Fruit fly (Drosophila melanogaster) whole organism, prepupa: Measurements from ENCODE around the gene CG32298.

ENCODE experiments used
- CG10631 ChIP-seq: fragments of 200-800 bp; sonication (Bioruptor generic); optimal IDR thresholded peaks from 2 replicates; lab custom pipeline; 2016; ENCODE audit warnings: missing biosample characterization, missing genetic modification characterization
- CG10669 ChIP-seq: fragments of 200-800 bp; sonication (Bioruptor generic); optimal IDR thresholded peaks from 3 replicates; lab custom pipeline; 2018; ENCODE audit warnings: missing biosample characterization, mild to moderate bottlenecking, missing genetic modification characterization, moderate library complexity
- CG11294 ChIP-seq: fragments of 200-800 bp; sonication (Bioruptor generic); IDR thresholded peaks from 2 replicates; pipeline ENCODE4 v1.3.6; 2022; ENCODE audit warnings: missing biosample characterization, missing genetic modification characterization
- CG11762 ChIP-seq: fragments of 200-800 bp; sonication (Bioruptor generic); optimal IDR thresholded peaks from 3 replicates; lab custom pipeline; 2016; ENCODE audit warnings: missing biosample characterization, missing genetic modification characterization; ENCODE audit not compliant: insufficient read depth
- CG15336 ChIP-seq: fragments of 200-800 bp; sonication (Bioruptor generic); IDR thresholded peaks from 2 replicates; pipeline ENCODE4 v1.3.6; 2022; ENCODE audit warnings: missing biosample characterization, missing genetic modification characterization
- CG1621 ChIP-seq: fragments of 200-800 bp; sonication (Bioruptor generic); optimal IDR thresholded peaks from 3 replicates; lab custom pipeline; 2018; ENCODE audit warnings: missing biosample characterization, mild to moderate bottlenecking, missing genetic modification characterization
- CG16779 ChIP-seq: fragments of 200-800 bp; sonication (Bioruptor generic); optimal IDR thresholded peaks from 3 replicates; lab custom pipeline; 2017; ENCODE audit warnings: missing biosample characterization, mild to moderate bottlenecking, missing genetic modification characterization
- CG3032 ChIP-seq: fragments of 200-800 bp; optimal IDR thresholded peaks from 2 replicates; lab custom pipeline; 2019; ENCODE audit warnings: missing biosample characterization, mild to moderate bottlenecking, missing genetic modification characterization, moderate library complexity
- CG31627 ChIP-seq: fragments of 200-800 bp; sonication (Bioruptor generic); optimal IDR thresholded peaks from 3 replicates; lab custom pipeline; 2016; ENCODE audit warnings: missing biosample characterization, missing genetic modification characterization
- CG32006 ChIP-seq: fragments of 200-800 bp; sonication (Bioruptor generic); optimal IDR thresholded peaks from 3 replicates; lab custom pipeline; 2017; ENCODE audit warnings: missing biosample characterization, mild to moderate bottlenecking, missing genetic modification characterization
- CG34406 ChIP-seq: fragments of 200-800 bp; sonication (Bioruptor generic); optimal IDR thresholded peaks from 3 replicates; lab custom pipeline; 2016; ENCODE audit warnings: missing biosample characterization, missing genetic modification characterization
- CG3919 ChIP-seq: fragments of 200-800 bp; sonication (Bioruptor generic); optimal IDR thresholded peaks from 3 replicates; lab custom pipeline; 2016; ENCODE audit warnings: missing biosample characterization, missing genetic modification characterization
- CG4318 ChIP-seq: fragments of 200-800 bp; sonication (Bioruptor generic); optimal IDR thresholded peaks from 3 replicates; lab custom pipeline; 2017; ENCODE audit warnings: missing biosample characterization, mild to moderate bottlenecking, missing genetic modification characterization
- CG6163 ChIP-seq: fragments of 200-800 bp; sonication (Bioruptor generic); IDR thresholded peaks from 3 replicates; pipeline ENCODE4 v1.3.6; 2022; ENCODE audit warnings: missing biosample characterization, missing genetic modification characterization
- CG6276 ChIP-seq: fragments of 200-800 bp; sonication (Bioruptor generic); optimal IDR thresholded peaks from 2 replicates; lab custom pipeline; 2017; ENCODE audit warnings: missing biosample characterization, mild to moderate bottlenecking, missing genetic modification characterization
- CG6792 ChIP-seq: fragments of 200-800 bp; sonication (Bioruptor generic); optimal IDR thresholded peaks from 3 replicates; lab custom pipeline; 2016; ENCODE audit warnings: missing biosample characterization, missing genetic modification characterization
- CG6854 ChIP-seq: fragments of 200-800 bp; sonication (Bioruptor generic); optimal IDR thresholded peaks from 2 replicates; lab custom pipeline; 2017; ENCODE audit warnings: missing biosample characterization, mild to moderate bottlenecking, missing genetic modification characterization
- CG8119 ChIP-seq: fragments of 200-800 bp; sonication (Bioruptor generic); IDR thresholded peaks from 3 replicates; pipeline ENCODE4 v1.3.6; 2022; ENCODE audit warnings: missing biosample characterization, missing genetic modification characterization
- CG8319 ChIP-seq: fragments of 200-800 bp; sonication (Bioruptor generic); optimal IDR thresholded peaks from 3 replicates; lab custom pipeline; 2016; ENCODE audit warnings: missing biosample characterization, missing genetic modification characterization
- CG8632 ChIP-seq: fragments of 200-800 bp; sonication (Bioruptor generic); optimal IDR thresholded peaks from 3 replicates; lab custom pipeline; 2016; ENCODE audit warnings: missing biosample characterization, missing genetic modification characterization
- Eip75B ChIP-seq: fragments of 200-800 bp; sonication (Bioruptor generic); optimal IDR thresholded peaks from 3 replicates; lab custom pipeline; 2016; ENCODE audit warnings: missing biosample characterization, missing genetic modification characterization
- Eip93F ChIP-seq: fragments of 200-800 bp; sonication (Bioruptor generic); optimal IDR thresholded peaks from 2 replicates; lab custom pipeline; 2016; ENCODE audit warnings: missing biosample characterization, mild to moderate bottlenecking, missing genetic modification characterization
- Ets21C ChIP-seq: fragments of 200-800 bp; sonication (Bioruptor generic); optimal IDR thresholded peaks from 3 replicates; lab custom pipeline; 2016; ENCODE audit warnings: missing biosample characterization, missing genetic modification characterization
- Ets96B ChIP-seq: fragments of 200-800 bp; optimal IDR thresholded peaks from 2 replicates; lab custom pipeline; 2019; ENCODE audit warnings: missing biosample characterization, mild to moderate bottlenecking, missing genetic modification characterization, moderate library complexity
- Hr38 ChIP-seq: sonication (Bioruptor generic); optimal IDR thresholded peaks from 2 replicates; lab custom pipeline; 2016; ENCODE audit warnings: missing biosample characterization, missing genetic modification characterization
- Hr39 ChIP-seq: fragments of 200-800 bp; sonication (Bioruptor generic); optimal IDR thresholded peaks from 2 replicates; lab custom pipeline; 2016; ENCODE audit warnings: missing biosample characterization, missing genetic modification characterization
- Hr4 ChIP-seq: fragments of 200-800 bp; sonication (Bioruptor generic); optimal IDR thresholded peaks from 3 replicates; lab custom pipeline; 2016; ENCODE audit warnings: missing biosample characterization, missing genetic modification characterization
- Lpt ChIP-seq: fragments of 200-800 bp; sonication (Bioruptor generic); optimal IDR thresholded peaks from 3 replicates; lab custom pipeline; 2016; ENCODE audit warnings: missing biosample characterization, missing genetic modification characterization
- Met ChIP-seq: fragments of 200-800 bp; sonication (Bioruptor generic); optimal IDR thresholded peaks from 3 replicates; lab custom pipeline; 2016; ENCODE audit warnings: missing biosample characterization, missing genetic modification characterization
- OdsH ChIP-seq: fragments of 200-800 bp; sonication (Bioruptor generic); optimal IDR thresholded peaks from 3 replicates; lab custom pipeline; 2016; ENCODE audit warnings: missing biosample characterization, missing genetic modification characterization
- Smox ChIP-seq: fragments of 200-800 bp; sonication (Bioruptor generic); optimal IDR thresholded peaks from 3 replicates; lab custom pipeline; 2016; ENCODE audit warnings: missing biosample characterization, missing genetic modification characterization
- Sox102F ChIP-seq: fragments of 200-800 bp; sonication (Bioruptor generic); optimal IDR thresholded peaks from 2 replicates; lab custom pipeline; 2016; ENCODE audit warnings: missing biosample characterization, mild to moderate bottlenecking, missing genetic modification characterization
- Sox15 ChIP-seq: fragments of 200-800 bp; sonication (Bioruptor generic); optimal IDR thresholded peaks from 3 replicates; lab custom pipeline; 2016; ENCODE audit warnings: missing biosample characterization, missing genetic modification characterization
- achi ChIP-seq: fragments of 200-800 bp; sonication (Bioruptor generic); optimal IDR thresholded peaks from 3 replicates; lab custom pipeline; 2016; ENCODE audit warnings: missing biosample characterization, missing genetic modification characterization
- acj6 ChIP-seq: fragments of 200-800 bp; sonication (Bioruptor generic); optimal IDR thresholded peaks from 3 replicates; lab custom pipeline; 2016; ENCODE audit warnings: missing biosample characterization, missing genetic modification characterization
- cyc ChIP-seq: fragments of 200-800 bp; sonication (Bioruptor generic); optimal IDR thresholded peaks from 3 replicates; lab custom pipeline; 2016; ENCODE audit warnings: missing biosample characterization, missing genetic modification characterization
- dac ChIP-seq: fragments of 200-800 bp; sonication (Bioruptor generic); optimal IDR thresholded peaks from 2 replicates; lab custom pipeline; 2017; ENCODE audit warnings: missing biosample characterization, mild to moderate bottlenecking, missing genetic modification characterization
- dsx ChIP-seq: fragments of 200-800 bp; optimal IDR thresholded peaks from 3 replicates; lab custom pipeline; 2019; ENCODE audit warnings: missing biosample characterization, mild to moderate bottlenecking, missing genetic modification characterization, moderate library complexity; ENCODE audit not compliant: poor library complexity, severe bottlenecking
- eg ChIP-seq: fragments of 200-800 bp; sonication (Bioruptor generic); IDR thresholded peaks from 3 replicates; pipeline ENCODE4 v1.3.6; 2022; ENCODE audit warnings: missing biosample characterization, missing genetic modification characterization
- esn ChIP-seq: fragments of 200-800 bp; sonication (Bioruptor generic); optimal IDR thresholded peaks from 2 replicates; lab custom pipeline; 2016; ENCODE audit warnings: missing biosample characterization, mild to moderate bottlenecking, missing genetic modification characterization, moderate library complexity
- fd59A ChIP-seq: fragments of 200-800 bp; sonication (Bioruptor generic); optimal IDR thresholded peaks from 2 replicates; lab custom pipeline; 2017; ENCODE audit warnings: missing biosample characterization, mild to moderate bottlenecking, missing genetic modification characterization, missing genetic modification reagents
- fd85E ChIP-seq: fragments of 200-800 bp; sonication (Bioruptor generic); optimal IDR thresholded peaks from 3 replicates; lab custom pipeline; 2016; ENCODE audit warnings: missing biosample characterization, missing genetic modification characterization
- fkh ChIP-seq: fragments of 200-800 bp; sonication (Bioruptor generic); optimal IDR thresholded peaks from 3 replicates; lab custom pipeline; 2017; ENCODE audit warnings: missing biosample characterization, mild to moderate bottlenecking, missing genetic modification characterization, moderate library complexity
- lz ChIP-seq: fragments of 200-800 bp; sonication (Bioruptor generic); optimal IDR thresholded peaks from 3 replicates; lab custom pipeline; 2016; ENCODE audit warnings: missing biosample characterization, missing genetic modification characterization
- net ChIP-seq: fragments of 200-800 bp; sonication (Bioruptor generic); optimal IDR thresholded peaks from 3 replicates; lab custom pipeline; 2016; ENCODE audit warnings: missing biosample characterization, missing genetic modification characterization
- svp ChIP-seq: fragments of 200-800 bp; sonication (Bioruptor generic); peaks from one replicate; lab custom pipeline; 2016; ENCODE audit warnings: missing biosample characterization, missing genetic modification characterization
- topi ChIP-seq: fragments of 200-800 bp; sonication (Bioruptor generic); optimal IDR thresholded peaks from 3 replicates; lab custom pipeline; 2016; ENCODE audit warnings: missing biosample characterization, missing genetic modification characterization
- vri ChIP-seq: fragments of 200-800 bp; sonication (Bioruptor generic); optimal IDR thresholded peaks from 3 replicates; lab custom pipeline; 2016; ENCODE audit warnings: missing biosample characterization, mild to moderate bottlenecking, missing genetic modification characterization

The CG32298 gene

DNA sequence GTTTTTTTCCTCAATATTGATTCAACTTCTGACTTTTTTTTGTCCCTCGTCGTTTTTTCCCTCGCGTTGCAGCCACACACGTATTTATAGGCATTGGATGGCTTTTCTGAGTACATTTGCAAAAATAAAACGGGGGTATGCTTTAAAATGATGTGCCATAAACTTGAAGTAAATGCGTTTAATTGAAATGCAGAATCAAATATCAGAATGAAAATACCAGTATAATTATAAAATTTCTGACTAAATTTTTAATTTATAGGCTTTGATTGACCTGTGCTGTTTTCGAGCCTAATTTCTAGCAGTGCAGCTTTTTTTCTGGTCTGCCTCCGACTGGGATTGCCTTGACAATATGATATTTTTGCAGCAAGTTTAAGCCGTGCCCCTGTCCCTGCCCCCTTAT lies 40.6 kb upstream of the CG32298 start (continued):
- peak; percentile 70 for TF ChIP-seq Met
- TF ChIP-seq Eip75B (GFP tag; lab: Kevin White, UChicago): peak; percentile 76
- peak; percentile 32 for TF ChIP-seq fd85E (GFP tag; lab: Kevin White, UChicago)
- TF ChIP-seq lz (GFP tag; lab: Kevin White, UChicago): peak; percentile 64
- TF ChIP-seq Hr4: peak; percentile 70
- peak; percentile 48 for TF ChIP-seq Lpt (GFP tag; lab: Kevin White, UChicago)
- peak; percentile 42 for TF ChIP-seq CG34406 (GFP tag; lab: Kevin White, UChicago)
- peak; percentile 71 for TF ChIP-seq topi (GFP tag; lab: Kevin White, UChicago)
- TF ChIP-seq CG8319 (GFP tag; lab: Kevin White, UChicago): peak; percentile 61
- TF ChIP-seq CG6792: peak; percentile 68
- TF ChIP-seq acj6 (GFP tag; lab: Kevin White, UChicago): peak; percentile 72
- TF ChIP-seq CG8632 (GFP tag; lab: Kevin White, UChicago): peak; percentile 71
- no peak for TF ChIP-seq Hr38
- TF ChIP-seq CG4318: peak; percentile 50
- peak; percentile 74 for TF ChIP-seq CG32006 (GFP tag; lab: Kevin White, UChicago)
- peak; percentile 69 for TF ChIP-seq esn
- no peak for TF ChIP-seq vri
- TF ChIP-seq CG11762: peak; percentile 35
- peak; percentile 63 for TF ChIP-seq Sox102F (GFP tag; lab: Kevin White, UChicago)
- peak; percentile 71 for TF ChIP-seq achi
- peak; percentile 76 for TF ChIP-seq net
- TF ChIP-seq CG8119 (GFP tag; lab: Robert Waterston, UW): peak; percentile 76
- peak; percentile 82 for TF ChIP-seq CG6163
- no peak for TF ChIP-seq fkh (GFP tag; lab: Kevin White, UChicago)
- TF ChIP-seq CG6276 (GFP tag; lab: Kevin White, UChicago): peak; percentile 78
- peak; percentile 63 for TF ChIP-seq Hr39 (GFP tag; lab: Kevin White, UChicago)
- TF ChIP-seq Ets96B (tag; lab: Kevin White, UChicago): peak; percentile 85
- TF ChIP-seq Sox15 (GFP tag; lab: Kevin White, UChicago): peak; percentile 51
- TF ChIP-seq Ets21C: peak; percentile 0
- peak; percentile 73 for TF ChIP-seq CG3032 (tag; lab: Kevin White, UChicago)
- TF ChIP-seq fd59A: peak; percentile 53
- peak; percentile 85 for TF ChIP-seq CG3919 (GFP tag; lab: Kevin White, UChicago)
- TF ChIP-seq CG1621 (tag; lab: Kevin White, UChicago): peak; percentile 51
- peak; percentile 72 for TF ChIP-seq CG10631
- peak; percentile 18 for TF ChIP-seq CG16779 (tag; lab: Kevin White, UChicago)
- peak; percentile 11 for TF ChIP-seq dac (GFP tag; lab: Kevin White, UChicago)
- peak; percentile 83 for TF ChIP-seq CG15336 (GFP tag; lab: Robert Waterston, UW)
- TF ChIP-seq CG31627 (GFP tag; lab: Kevin White, UChicago): peak; percentile 66
- peak; percentile 84 for TF ChIP-seq svp
- peak; percentile 68 for TF ChIP-seq CG11294 (GFP tag; lab: Robert Waterston, UW)
- no peak for TF ChIP-seq CG6854 (GFP tag; lab: Kevin White, UChicago)
- TF ChIP-seq, all 60 proteins: peak for 56

DNA sequence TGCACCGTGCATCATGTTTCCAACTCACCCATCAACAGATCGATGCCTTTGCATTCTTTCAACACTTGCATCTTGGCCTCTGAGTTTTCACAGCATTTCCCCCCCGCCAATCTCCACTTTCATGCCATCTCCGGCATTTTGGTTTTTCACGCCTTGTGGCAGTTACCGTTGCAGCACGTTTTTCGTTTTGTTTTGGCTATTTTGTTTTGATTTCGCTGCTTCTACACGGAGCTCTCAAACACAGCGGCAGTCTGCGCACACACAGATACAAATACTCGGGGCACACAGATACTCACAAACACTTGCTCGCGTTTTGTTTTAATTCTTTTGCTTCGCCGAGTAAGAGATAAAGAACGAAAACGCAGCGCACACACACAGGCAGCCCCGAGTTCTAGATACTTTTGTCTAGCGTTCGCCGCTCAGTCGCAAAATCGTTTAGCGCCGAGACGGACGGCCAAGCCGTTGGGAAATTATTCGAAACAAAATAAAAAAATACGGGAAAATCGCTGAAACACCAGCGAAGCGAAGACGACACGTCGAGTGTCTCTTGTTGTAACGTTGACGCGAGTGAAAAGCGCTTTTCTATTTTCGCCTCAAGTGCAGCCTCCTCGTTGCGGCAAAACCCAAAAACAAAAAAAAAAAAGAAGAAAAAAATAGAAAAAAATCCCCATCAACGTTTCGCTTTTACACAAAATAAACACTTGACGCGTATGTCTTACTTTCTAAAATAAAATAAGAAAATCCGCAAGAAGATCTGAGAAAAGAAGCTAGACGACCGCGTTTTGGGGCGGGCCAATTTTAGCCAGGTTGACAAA lies 37.9 kb upstream of the CG32298 start:
- no peak for TF ChIP-seq Met
- TF ChIP-seq CG4318: no peak
- no peak for TF ChIP-seq Smox (GFP tag; lab: Kevin White, UChicago)
- no peak for TF ChIP-seq CG3919 (GFP tag; lab: Kevin White, UChicago)
- no peak for TF ChIP-seq dac (GFP tag; lab: Kevin White, UChicago)
- TF ChIP-seq Ets21C: no peak
- no peak for TF ChIP-seq CG8319 (GFP tag; lab: Kevin White, UChicago)
- TF ChIP-seq CG11762: no peak
- no peak for TF ChIP-seq Sox102F (GFP tag; lab: Kevin White, UChicago)
- TF ChIP-seq CG10669: peak; percentile 26
- TF ChIP-seq CG6163: peak; percentile 59; the same call in 2 of the 3 replicates
- no peak for TF ChIP-seq Hr39 (GFP tag; lab: Kevin White, UChicago)
- TF ChIP-seq cyc (GFP tag; lab: Kevin White, UChicago): no peak
- TF ChIP-seq Hr38: no peak
- TF ChIP-seq svp: peak; percentile 61
- TF ChIP-seq OdsH (GFP tag; lab: Kevin White, UChicago): no peak
- peak; percentile 32 for TF ChIP-seq Eip93F (GFP tag; lab: Kevin White, UChicago)
- peak; percentile 20 for TF ChIP-seq CG6854 (GFP tag; lab: Kevin White, UChicago)
- TF ChIP-seq CG31627 (GFP tag; lab: Kevin White, UChicago): no peak
- TF ChIP-seq Lpt (GFP tag; lab: Kevin White, UChicago): no peak
- TF ChIP-seq dsx (GFP tag; lab: Kevin White, UChicago): peak; percentile 50
- no peak for TF ChIP-seq CG8632 (GFP tag; lab: Kevin White, UChicago)
- peak; percentile 77 for TF ChIP-seq eg (GFP tag; lab: Robert Waterston, UW)
- TF ChIP-seq fd85E (GFP tag; lab: Kevin White, UChicago): no peak
- TF ChIP-seq CG11294 (GFP tag; lab: Robert Waterston, UW): no peak
- TF ChIP-seq topi (GFP tag; lab: Kevin White, UChicago): no peak
